Worm (Caenorhabditis elegans) whole organism, mixed stage, embryonic: ENCODE results near the gene cht-6.

Experiments
- M03D4.4 ChIP-seq: sonication (generic microtip); optimal IDR thresholded peaks from 2 replicates; lab custom pipeline; 2017; ENCODE audit warnings: mild to moderate bottlenecking, missing genetic modification characterization, missing compliant biosample characterization
- bed-3 ChIP-seq: fragments of 200-800 bp; sonication (Bioruptor generic); optimal IDR thresholded peaks from 3 replicates; lab custom pipeline; 2018; ENCODE audit warnings: mild to moderate bottlenecking, missing genetic modification characterization, moderate library complexity, missing compliant biosample characterization
- ceh-39 ChIP-seq: fragments of 150-350 bp; optimal IDR thresholded peaks from 2 replicates; lab custom pipeline; 2014; ENCODE audit warnings: missing biosample characterization, missing genetic modification characterization
- ceh-43 ChIP-seq: fragments of 200-800 bp; sonication (Bioruptor generic); optimal IDR thresholded peaks from 2 replicates; lab custom pipeline; 2018; ENCODE audit warnings: mild to moderate bottlenecking, missing genetic modification characterization, moderate library complexity, missing compliant biosample characterization
- ceh-83 ChIP-seq: fragments of 200-800 bp; sonication (Bioruptor generic); optimal IDR thresholded peaks from 2 replicates; lab custom pipeline; 2018; ENCODE audit warnings: mild to moderate bottlenecking, missing genetic modification characterization, missing compliant biosample characterization
- ces-1 ChIP-seq: fragments of 150-350 bp; optimal IDR thresholded peaks from 2 replicates; lab custom pipeline; 2014; ENCODE audit warnings: missing biosample characterization, missing genetic modification reagents, missing genetic modification characterization
- cnd-1 ChIP-seq: fragments of 200-800 bp; sonication (Bioruptor generic); optimal IDR thresholded peaks from 2 replicates; lab custom pipeline; 2018; ENCODE audit warnings: mild to moderate bottlenecking, missing genetic modification characterization, missing compliant biosample characterization
- drap-1 ChIP-seq: fragments of 200-800 bp; sonication (Bioruptor generic); optimal IDR thresholded peaks from 3 replicates; lab custom pipeline; 2018; ENCODE audit warnings: mild to moderate bottlenecking, missing genetic modification characterization, missing compliant biosample characterization
- elt-1 ChIP-seq: sonication (generic microtip); optimal IDR thresholded peaks from 2 replicates; lab custom pipeline; 2017; ENCODE audit warnings: missing genetic modification characterization, mild to moderate bottlenecking, missing compliant biosample characterization, antibody characterized with exemption, moderate library complexity, borderline replicate concordance; ENCODE audit not compliant: insufficient read depth
- elt-3 ChIP-seq: fragments of 150-350 bp; optimal IDR thresholded peaks from 2 replicates; lab custom pipeline; 2014; ENCODE audit warnings: missing biosample characterization, missing genetic modification characterization
- flh-1 ChIP-seq: fragments of 200-800 bp; sonication (Bioruptor generic); optimal IDR thresholded peaks from 2 replicates; lab custom pipeline; 2018; ENCODE audit warnings: mild to moderate bottlenecking, missing genetic modification characterization, moderate library complexity, missing compliant biosample characterization
- hlh-1 ChIP-seq: fragments of 150-350 bp; optimal IDR thresholded peaks from 2 replicates; lab custom pipeline; 2014; ENCODE audit warnings: missing biosample characterization, missing genetic modification reagents, missing genetic modification characterization
- lin-13 ChIP-seq: fragments of 150-350 bp; optimal IDR thresholded peaks from 2 replicates; lab custom pipeline; 2014; ENCODE audit warnings: missing biosample characterization, missing genetic modification characterization
- lin-32 ChIP-seq: fragments of 200-800 bp; sonication (Bioruptor generic); optimal IDR thresholded peaks from 2 replicates; lab custom pipeline; 2018; ENCODE audit warnings: mild to moderate bottlenecking, missing genetic modification characterization, missing compliant biosample characterization
- lsy-2 ChIP-seq: fragments of 150-350 bp; optimal IDR thresholded peaks from 2 replicates; lab custom pipeline; 2014; ENCODE audit warnings: missing biosample characterization, missing genetic modification characterization
- mab-5 ChIP-seq: fragments of 150-350 bp; optimal IDR thresholded peaks from 2 replicates; lab custom pipeline; 2014; ENCODE audit warnings: missing biosample characterization, missing genetic modification characterization
- mep-1 ChIP-seq: fragments of 150-350 bp; optimal IDR thresholded peaks from 2 replicates; lab custom pipeline; 2017; ENCODE audit warnings: missing biosample characterization, missing genetic modification reagents, missing genetic modification characterization, inconsistent platforms
- mls-2 ChIP-seq: sonication (generic microtip); optimal IDR thresholded peaks from 2 replicates; lab custom pipeline; 2016; ENCODE audit warnings: mild to moderate bottlenecking, missing genetic modification characterization, moderate library complexity, missing compliant biosample characterization
- nhr-12 ChIP-seq: fragments of 150-350 bp; optimal IDR thresholded peaks from 2 replicates; lab custom pipeline; 2014; ENCODE audit warnings: missing biosample characterization, missing genetic modification characterization
- nhr-2 ChIP-seq: fragments of 150-350 bp; optimal IDR thresholded peaks from 2 replicates; lab custom pipeline; 2014; ENCODE audit warnings: missing biosample characterization, missing genetic modification characterization
- nhr-237 ChIP-seq: fragments of 150-350 bp; optimal IDR thresholded peaks from 2 replicates; lab custom pipeline; 2014; ENCODE audit warnings: missing biosample characterization, missing genetic modification characterization
- nhr-28 ChIP-seq: fragments of 150-350 bp; optimal IDR thresholded peaks from 2 replicates; lab custom pipeline; 2014; ENCODE audit warnings: missing biosample characterization, missing genetic modification characterization
- nhr-76 ChIP-seq: sonication (generic microtip); optimal IDR thresholded peaks from 2 replicates; lab custom pipeline; 2017; ENCODE audit warnings: missing biosample characterization, missing genetic modification characterization
- pha-4 ChIP-seq: fragments of 150-350 bp; optimal IDR thresholded peaks from 2 replicates; lab custom pipeline; 2018; ENCODE audit warnings: missing biosample characterization, missing genetic modification reagents, missing genetic modification characterization
- snpc-4 ChIP-seq: fragments of 150-350 bp; optimal IDR thresholded peaks from 2 replicates; lab custom pipeline; 2014; ENCODE audit warnings: missing biosample characterization, missing genetic modification characterization
- sptf-1 ChIP-seq: sonication (generic microtip); optimal IDR thresholded peaks from 2 replicates; lab custom pipeline; 2017; ENCODE audit warnings: mild to moderate bottlenecking, missing genetic modification characterization, moderate library complexity, missing compliant biosample characterization
- tbx-8 ChIP-seq: fragments of 200-800 bp; sonication (Bioruptor generic); optimal IDR thresholded peaks from 2 replicates; lab custom pipeline; 2018; ENCODE audit warnings: mild to moderate bottlenecking, missing genetic modification characterization, moderate library complexity, missing compliant biosample characterization
- unc-120 ChIP-seq: sonication (generic microtip); optimal IDR thresholded peaks from 2 replicates; lab custom pipeline; 2017; ENCODE audit warnings: missing genetic modification characterization, missing compliant biosample characterization; ENCODE audit not compliant: poor library complexity, severe bottlenecking
- unc-39 ChIP-seq: fragments of 150-350 bp; optimal IDR thresholded peaks from 2 replicates; lab custom pipeline; 2014; ENCODE audit warnings: missing biosample characterization, missing genetic modification characterization
- unc-62 ChIP-seq: fragments of 150-350 bp; optimal IDR thresholded peaks from 2 replicates; lab custom pipeline; 2014; ENCODE audit warnings: missing biosample characterization, missing genetic modification reagents, missing genetic modification characterization
- zip-8 ChIP-seq: fragments of 150-350 bp; optimal IDR thresholded peaks from 2 replicates; lab custom pipeline; 2014; ENCODE audit warnings: missing biosample characterization, missing genetic modification characterization
- ztf-11 ChIP-seq: fragments of 150-350 bp; optimal IDR thresholded peaks from 2 replicates; lab custom pipeline; 2014; ENCODE audit warnings: missing biosample characterization, missing genetic modification characterization

cht-6 gene

DNA sequence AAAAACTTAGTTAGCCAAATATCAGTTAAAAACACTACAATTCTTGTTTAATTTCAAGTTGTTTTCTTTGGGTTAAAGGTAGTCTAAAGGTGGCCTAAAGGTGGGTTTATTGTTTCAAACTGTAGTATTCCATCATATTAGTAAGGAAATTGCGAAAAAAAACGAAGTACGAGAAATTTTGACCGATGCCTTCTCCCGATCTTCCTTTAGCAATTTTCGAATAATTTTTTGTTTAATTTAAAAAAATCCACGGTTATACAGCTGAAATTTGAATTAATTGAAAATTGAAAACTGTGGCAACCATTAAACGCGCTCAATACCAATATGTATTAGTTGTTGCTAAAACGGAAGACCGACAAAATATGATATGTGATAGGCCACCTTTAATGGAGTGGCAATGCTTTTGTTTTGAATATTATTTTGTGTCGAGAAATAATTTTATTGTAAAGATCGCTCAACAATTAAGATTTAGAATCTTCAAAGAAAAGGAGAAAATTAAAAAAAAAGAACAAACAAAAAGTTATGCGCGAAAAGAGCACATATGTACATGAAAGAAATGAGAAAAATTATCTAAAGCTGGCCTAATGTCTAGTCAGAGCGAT lies 13.7 kb upstream of the cht-6 start:
- TF ChIP-seq mep-1 (tag; lab: Kevin White, UChicago), result no peak
- TF ChIP-seq ces-1 (GFP tag; lab: Kevin White, UChicago), result no peak
- no peak for TF ChIP-seq nhr-237 (tag; lab: Kevin White, UChicago)
- no peak for TF ChIP-seq ceh-83
- TF ChIP-seq cnd-1 (tag; lab: Kevin White, UChicago), result no peak
- no peak for TF ChIP-seq drap-1 (GFP tag; lab: Kevin White, UChicago)
- no peak for TF ChIP-seq unc-62 (GFP tag; lab: Kevin White, UChicago)
- no peak for TF ChIP-seq nhr-76 (tag; lab: Kevin White, UChicago)
- TF ChIP-seq unc-120 (tag; lab: Kevin White, UChicago), result no peak
- TF ChIP-seq elt-1 (tag; lab: Kevin White, UChicago), result no peak
- no peak for TF ChIP-seq nhr-28 (tag; lab: Kevin White, UChicago)
- TF ChIP-seq pha-4 (tag; lab: Kevin White, UChicago), result no peak

ce11 chrV:6407587-6407986 lies 7.2 kb upstream of the cht-6 start:
- TF ChIP-seq ceh-43 (GFP tag; lab: Kevin White, UChicago), result no peak
- TF ChIP-seq ztf-11 (tag; lab: Kevin White, UChicago), result no peak
- no peak for TF ChIP-seq nhr-76 (tag; lab: Kevin White, UChicago)
- TF ChIP-seq, all 35 proteins: peak for 0

ce11 chrV:6408733-6409227 lies 6.0 kb upstream of the cht-6 start, which contains the start of gene bcf-1:
bcf-1 (minus strand) TSS chrV:6408783.
- TF ChIP-seq bed-3 (GFP tag; lab: Kevin White, UChicago) (no peak), nhr-237 (tag; lab: Kevin White, UChicago) (no peak), unc-62 (GFP tag; lab: Kevin White, UChicago) (no peak), lin-13 (tag; lab: Kevin White, UChicago) (no peak), ceh-83 (no peak), ces-1 (GFP tag; lab: Kevin White, UChicago) (no peak), M03D4.4 (tag; lab: Kevin White, UChicago) (no peak), nhr-28 (tag; lab: Kevin White, UChicago) (no peak), mep-1 (tag; lab: Kevin White, UChicago) (no peak), nhr-2 (tag; lab: Kevin White, UChicago) (no peak), lsy-2 (tag; lab: Kevin White, UChicago) (no peak), elt-1 (tag; lab: Kevin White, UChicago) (no peak), drap-1 (GFP tag; lab: Kevin White, UChicago) (no peak), mab-5 (no peak), sptf-1 (tag; lab: Kevin White, UChicago) (no peak), unc-120 (tag; lab: Kevin White, UChicago) (no peak), unc-39 (tag; lab: Kevin White, UChicago) (no peak)

DNA sequence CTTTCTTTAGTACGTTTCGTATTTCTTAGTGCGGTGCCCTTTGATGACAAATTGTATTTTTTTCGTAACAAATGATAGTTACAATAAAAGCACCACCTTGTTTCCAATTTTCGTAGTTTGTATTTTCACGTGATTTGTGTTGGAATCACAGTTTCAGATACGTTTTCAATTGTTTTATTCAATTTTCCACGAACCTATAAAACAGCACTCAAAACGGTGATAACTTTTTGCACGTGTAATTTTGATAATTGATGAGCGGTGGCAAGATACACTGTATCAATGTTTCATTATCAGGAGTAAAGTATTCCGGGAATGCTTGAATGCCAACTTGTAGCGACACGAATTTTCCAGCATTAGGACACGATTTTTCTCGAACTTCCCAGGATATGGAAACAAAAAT lies 3.6 kb upstream of the cht-6 start:
- TF ChIP-seq hlh-1 (tag; lab: Kevin White, UChicago), result no peak
- no peak for TF ChIP-seq ceh-39 (tag; lab: Kevin White, UChicago)
- no peak for TF ChIP-seq zip-8
- no peak for TF ChIP-seq snpc-4
- TF ChIP-seq elt-1 (tag; lab: Kevin White, UChicago), result no peak
- no peak for TF ChIP-seq unc-62 (GFP tag; lab: Kevin White, UChicago)
- TF ChIP-seq nhr-12 (tag; lab: Kevin White, UChicago), result no peak
- no peak for TF ChIP-seq tbx-8
- no peak for TF ChIP-seq nhr-28 (tag; lab: Kevin White, UChicago)
- no peak for TF ChIP-seq M03D4.4 (tag; lab: Kevin White, UChicago)
- TF ChIP-seq mls-2 (tag; lab: Kevin White, UChicago), result no peak
- no peak for TF ChIP-seq pha-4 (tag; lab: Kevin White, UChicago)
- TF ChIP-seq elt-3, result no peak
- TF ChIP-seq sptf-1 (tag; lab: Kevin White, UChicago), result no peak
- TF ChIP-seq drap-1 (GFP tag; lab: Kevin White, UChicago), result no peak
- no peak for TF ChIP-seq lsy-2 (tag; lab: Kevin White, UChicago)
- TF ChIP-seq nhr-237 (tag; lab: Kevin White, UChicago), result no peak
- TF ChIP-seq ces-1 (GFP tag; lab: Kevin White, UChicago), result no peak
- no peak for TF ChIP-seq flh-1 (GFP tag; lab: Kevin White, UChicago)
- no peak for TF ChIP-seq lin-32
